Worm (Caenorhabditis elegans) whole organism, L3 larva: ENCODE results near the gene sri-60.

ENCODE experiments used
- ceh-28 ChIP-seq: fragments of 150-350 bp; optimal IDR thresholded peaks from 2 replicates; lab custom pipeline; 2014; ENCODE audit warnings: missing biosample characterization, missing genetic modification reagents, missing genetic modification characterization
- ceh-82 ChIP-seq: fragments of 150-350 bp; optimal IDR thresholded peaks from 2 replicates; lab custom pipeline; 2014; ENCODE audit warnings: missing biosample characterization, missing genetic modification characterization
- egl-27 ChIP-seq: sonication (generic microtip); optimal IDR thresholded peaks from 4 replicates; lab custom pipeline; 2017; ENCODE audit warnings: missing biosample characterization, missing genetic modification reagents, missing genetic modification characterization
- elt-1 ChIP-seq: fragments of 150-350 bp; optimal IDR thresholded peaks from 2 replicates; lab custom pipeline; 2014; ENCODE audit warnings: missing biosample characterization, missing genetic modification characterization
- fkh-10 ChIP-seq: sonication (generic microtip); optimal IDR thresholded peaks from 2 replicates; lab custom pipeline; 2017; ENCODE audit warnings: missing biosample characterization, missing genetic modification reagents, missing genetic modification characterization
- jun-1 ChIP-seq: fragments of 150-350 bp; optimal IDR thresholded peaks from 2 replicates; lab custom pipeline; 2014; ENCODE audit warnings: missing biosample characterization, missing genetic modification reagents, missing genetic modification characterization
- mdl-1 ChIP-seq: fragments of 150-350 bp; optimal IDR thresholded peaks from 2 replicates; lab custom pipeline; 2014; ENCODE audit warnings: missing biosample characterization, missing genetic modification characterization
- nhr-237 ChIP-seq: fragments of 150-350 bp; optimal IDR thresholded peaks from 2 replicates; lab custom pipeline; 2014; ENCODE audit warnings: missing biosample characterization, missing genetic modification characterization
- nhr-77 ChIP-seq: fragments of 150-350 bp; optimal IDR thresholded peaks from 2 replicates; lab custom pipeline; 2014; ENCODE audit warnings: missing biosample characterization, missing genetic modification characterization
- snpc-4 ChIP-seq: fragments of 150-350 bp; optimal IDR thresholded peaks from 2 replicates; lab custom pipeline; 2014; ENCODE audit warnings: missing biosample characterization, missing genetic modification characterization
- tbx-2 ChIP-seq: sonication (generic microtip); optimal IDR thresholded peaks from 2 replicates; lab custom pipeline; 2016; ENCODE audit warnings: mild to moderate bottlenecking, missing genetic modification characterization, missing compliant biosample characterization
- unc-62 ChIP-seq: fragments of 150-350 bp; sonication (generic microtip); optimal IDR thresholded peaks from 4 replicates; lab custom pipeline; 2014; ENCODE audit warnings: missing biosample characterization, missing genetic modification reagents, missing genetic modification characterization

ce11 chrII:2735644-2736043, 33.0 kb upstream of the sri-60 start:
- TF ChIP-seq tbx-2 (no peak), snpc-4 (no peak), ceh-82 (tag; lab: Kevin White, UChicago) (no peak), jun-1 (tag; lab: Kevin White, UChicago) (no peak), egl-27 (tag; lab: Kevin White, UChicago) (no peak), unc-62 (GFP tag; lab: Kevin White, UChicago) (no peak), fkh-10 (no peak), elt-1 (no peak), nhr-237 (tag; lab: Kevin White, UChicago) (no peak), mdl-1 (tag; lab: Kevin White, UChicago) (no peak), nhr-77 (tag; lab: Kevin White, UChicago) (no peak), ceh-28 (no peak)
